Worm (Caenorhabditis elegans) whole organism, L3 larva: Measurements from ENCODE around the gene zip-3.

Source experiments
- ama-1 ChIP-seq: fragments of 150-350 bp; optimal IDR thresholded peaks from 2 replicates; lab custom pipeline; 2018
- ceh-28 ChIP-seq: fragments of 150-350 bp; optimal IDR thresholded peaks from 2 replicates; lab custom pipeline; 2014; ENCODE audit warnings: missing biosample characterization, missing genetic modification reagents, missing genetic modification characterization
- daf-12 ChIP-seq: fragments of 150-350 bp; optimal IDR thresholded peaks from 2 replicates; lab custom pipeline; 2014; ENCODE audit warnings: missing biosample characterization, missing genetic modification reagents, missing genetic modification characterization
- egl-5 ChIP-seq: fragments of 150-350 bp; optimal IDR thresholded peaks from 2 replicates; lab custom pipeline; 2017; ENCODE audit warnings: missing biosample characterization, missing genetic modification reagents, missing genetic modification characterization, inconsistent platforms
- elt-1 ChIP-seq: fragments of 150-350 bp; optimal IDR thresholded peaks from 2 replicates; lab custom pipeline; 2014; ENCODE audit warnings: missing biosample characterization, missing genetic modification characterization
- elt-2 ChIP-seq: sonication (generic microtip); optimal IDR thresholded peaks from 2 replicates; lab custom pipeline; 2016; ENCODE audit warnings: missing genetic modification reagents, mild to moderate bottlenecking, missing genetic modification characterization, missing compliant biosample characterization
- elt-3 ChIP-seq, 3 experiments: fragments of 150-350 bp in 1 of 3; sonication (generic microtip) in 2 of 3; optimal IDR thresholded peaks; 2 replicates in 2 of 3; 4 replicates in 1 of 3; lab custom pipeline; 2014 to 2017; ENCODE audit warnings: missing biosample characterization in 3 of 3, missing genetic modification characterization in 3 of 3
- eor-1 ChIP-seq, 2 experiments: fragments of 150-350 bp; optimal IDR thresholded peaks; 2 replicates each; lab custom pipeline; 2014 to 2018; ENCODE audit warnings: missing biosample characterization in 2 of 2, missing genetic modification characterization in 2 of 2
- fkh-10 ChIP-seq: sonication (generic microtip); optimal IDR thresholded peaks from 2 replicates; lab custom pipeline; 2017; ENCODE audit warnings: missing biosample characterization, missing genetic modification reagents, missing genetic modification characterization
- fkh-2 ChIP-seq: fragments of 150-350 bp; optimal IDR thresholded peaks from 2 replicates; lab custom pipeline; 2014; ENCODE audit warnings: missing biosample characterization, missing genetic modification reagents, missing genetic modification characterization
- fos-1 ChIP-seq: fragments of 150-350 bp; optimal IDR thresholded peaks from 2 replicates; lab custom pipeline; 2014; ENCODE audit warnings: missing biosample characterization, missing genetic modification characterization
- jun-1 ChIP-seq: fragments of 150-350 bp; optimal IDR thresholded peaks from 2 replicates; lab custom pipeline; 2014; ENCODE audit warnings: missing biosample characterization, missing genetic modification reagents, missing genetic modification characterization
- lin-15B ChIP-seq: fragments of 150-350 bp; optimal IDR thresholded peaks from 2 replicates; lab custom pipeline; 2014; ENCODE audit warnings: missing biosample characterization, missing genetic modification characterization
- lin-39 ChIP-seq: fragments of 150-350 bp; optimal IDR thresholded peaks from 2 replicates; lab custom pipeline; 2018; ENCODE audit warnings: missing biosample characterization, missing genetic modification reagents, missing genetic modification characterization
- lsy-12 ChIP-seq: sonication (generic microtip); optimal IDR thresholded peaks from 2 replicates; lab custom pipeline; 2016; ENCODE audit warnings: mild to moderate bottlenecking, missing genetic modification characterization, missing compliant biosample characterization
- mml-1 ChIP-seq: fragments of 150-350 bp; sonication (generic microtip); optimal IDR thresholded peaks from 3 replicates; lab custom pipeline; 2014; ENCODE audit warnings: missing biosample characterization, missing genetic modification characterization
- nfya-1 ChIP-seq: sonication (generic microtip); optimal IDR thresholded peaks from 2 replicates; lab custom pipeline; 2017; ENCODE audit warnings: missing genetic modification characterization, mild to moderate bottlenecking, missing compliant biosample characterization, antibody characterized with exemption, moderate library complexity; ENCODE audit not compliant: insufficient read depth
- nhr-11 ChIP-seq: fragments of 150-350 bp; optimal IDR thresholded peaks from 2 replicates; lab custom pipeline; 2014; ENCODE audit warnings: missing biosample characterization, missing genetic modification characterization
- nhr-12 ChIP-seq: fragments of 150-350 bp; optimal IDR thresholded peaks from 2 replicates; lab custom pipeline; 2014; ENCODE audit warnings: missing biosample characterization, missing genetic modification characterization
- nhr-23 ChIP-seq: fragments of 150-350 bp; optimal IDR thresholded peaks from 2 replicates; lab custom pipeline; 2014; ENCODE audit warnings: missing biosample characterization, missing genetic modification reagents, missing genetic modification characterization
- nhr-237 ChIP-seq: fragments of 150-350 bp; optimal IDR thresholded peaks from 2 replicates; lab custom pipeline; 2014; ENCODE audit warnings: missing biosample characterization, missing genetic modification characterization
- nhr-25 ChIP-seq: sonication (generic microtip); optimal IDR thresholded peaks from 2 replicates; lab custom pipeline; 2017; ENCODE audit warnings: missing biosample characterization, missing genetic modification characterization
- nhr-28 ChIP-seq: fragments of 150-350 bp; optimal IDR thresholded peaks from 2 replicates; lab custom pipeline; 2014; ENCODE audit warnings: missing biosample characterization, missing genetic modification characterization
- nhr-67 ChIP-seq: fragments of 150-350 bp; optimal IDR thresholded peaks from 2 replicates; lab custom pipeline; 2014; ENCODE audit warnings: missing biosample characterization, missing genetic modification characterization
- nhr-76 ChIP-seq: fragments of 150-350 bp; sonication (generic microtip); optimal IDR thresholded peaks from 5 replicates; lab custom pipeline; 2014; ENCODE audit warnings: missing biosample characterization, missing genetic modification characterization
- nhr-77 ChIP-seq: fragments of 150-350 bp; optimal IDR thresholded peaks from 2 replicates; lab custom pipeline; 2014; ENCODE audit warnings: missing biosample characterization, missing genetic modification characterization
- pha-4 ChIP-seq: fragments of 150-350 bp; optimal IDR thresholded peaks from 2 replicates; lab custom pipeline; 2014; ENCODE audit warnings: missing biosample characterization, missing genetic modification reagents, missing genetic modification characterization
- pqm-1 ChIP-seq: fragments of 150-350 bp; optimal IDR thresholded peaks from 2 replicates; lab custom pipeline; 2017; ENCODE audit warnings: missing biosample characterization, missing genetic modification characterization, inconsistent platforms
- skn-1 ChIP-seq: fragments of 150-350 bp; optimal IDR thresholded peaks from 2 replicates; lab custom pipeline; 2014; ENCODE audit warnings: missing biosample characterization, missing genetic modification characterization
- snpc-4 ChIP-seq: fragments of 150-350 bp; optimal IDR thresholded peaks from 2 replicates; lab custom pipeline; 2014; ENCODE audit warnings: missing biosample characterization, missing genetic modification characterization
- tbx-2 ChIP-seq: sonication (generic microtip); optimal IDR thresholded peaks from 2 replicates; lab custom pipeline; 2016; ENCODE audit warnings: mild to moderate bottlenecking, missing genetic modification characterization, missing compliant biosample characterization
- unc-62 ChIP-seq: fragments of 150-350 bp; sonication (generic microtip); optimal IDR thresholded peaks from 4 replicates; lab custom pipeline; 2014; ENCODE audit warnings: missing biosample characterization, missing genetic modification reagents, missing genetic modification characterization
- zag-1 ChIP-seq: fragments of 150-350 bp; optimal IDR thresholded peaks from 2 replicates; lab custom pipeline; 2014; ENCODE audit warnings: missing biosample characterization, missing genetic modification characterization
- ztf-11 ChIP-seq: fragments of 150-350 bp; optimal IDR thresholded peaks from 2 replicates; lab custom pipeline; 2014; ENCODE audit warnings: missing biosample characterization, missing genetic modification characterization

zip-3 gene

DNA sequence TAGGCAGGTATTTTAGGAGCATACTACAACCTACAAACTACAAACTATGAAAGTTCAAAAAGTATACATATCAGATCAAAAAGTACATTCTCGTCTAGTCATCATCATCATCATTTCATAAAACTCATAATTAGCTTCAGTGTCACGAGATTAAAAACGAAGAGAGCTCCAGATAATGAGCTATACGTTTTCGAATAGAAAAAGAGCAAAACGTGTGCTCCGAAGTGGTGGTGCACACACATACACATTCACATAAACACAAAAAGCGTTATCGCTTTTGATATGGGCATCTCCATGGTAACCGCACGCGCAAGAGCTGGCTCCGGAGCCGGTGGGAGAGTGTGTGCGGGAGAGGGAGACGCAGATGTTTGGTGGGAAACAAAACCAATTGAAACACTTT, 7.1 kb upstream of the zip-3 start:
- no peak for TF ChIP-seq nhr-76 (tag; lab: Kevin White, UChicago)
- TF ChIP-seq mml-1, result no peak
- TF ChIP-seq nhr-25, result no peak
- no peak for TF ChIP-seq nhr-77
- TF ChIP-seq unc-62 (GFP tag; lab: Kevin White, UChicago), result no peak
- no peak for TF ChIP-seq nhr-67 (tag; lab: Kevin White, UChicago)
- no peak for TF ChIP-seq nhr-237 (tag; lab: Kevin White, UChicago)
- no peak for TF ChIP-seq nfya-1

ce11 chrII:13962319-13962718, 5.1 kb upstream of the zip-3 start, which contains the start of gene rpi-1:
Gene rpi-1 (minus strand): TSS chrII:13962419.
- TF ChIP-seq eor-1 (tag; optimal IDR thresholded peaks at IDR 0.05; lab: Kevin White, UChicago) (no peak), nhr-76 (tag; lab: Kevin White, UChicago) (no peak), nhr-67 (tag; lab: Kevin White, UChicago) (no peak), skn-1 (tag; lab: Kevin White, UChicago) (no peak)
- TF ChIP-seq, all 47 proteins: peak for 0

- TF ChIP-seq nhr-12 (tag; lab: Kevin White, UChicago) (no peak), fkh-10 (GFP tag; lab: Kevin White, UChicago) (no peak), nhr-23 (no peak), snpc-4 (tag; lab: Kevin White, UChicago) (no peak)
- TF ChIP-seq, all 47 proteins: peak for 0
These were observed 4.3 kb upstream of the zip-3 start for ce11 chrII:13961567-13961966.

- TF ChIP-seq mml-1 (no peak), snpc-4 (tag; lab: Kevin White, UChicago) (no peak), pqm-1 (peak; percentile 1), ceh-28 (tag; lab: Kevin White, UChicago) (peak; percentile 5), elt-2 (tag; lab: Kevin White, UChicago) (peak; percentile 62), fkh-2 (tag; lab: Kevin White, UChicago) (no peak)
These were observed 1.1 kb upstream of the zip-3 start for ce11 chrII:13958359-13958758.

ce11 chrII:13956529-13956928, 728 bp downstream of the zip-3 start:
- TF ChIP-seq lin-15B (tag; lab: Kevin White, UChicago), result no peak
- peak; percentile 59 for TF ChIP-seq nfya-1
- no peak for TF ChIP-seq tbx-2 (tag; lab: Kevin White, UChicago)
- TF ChIP-seq elt-2 (tag; lab: Kevin White, UChicago), result peak; percentile 96
- TF ChIP-seq jun-1 (tag; lab: Kevin White, UChicago), result peak; percentile 13
- no peak for TF ChIP-seq ztf-11 (tag; lab: Kevin White, UChicago)
- peak; percentile 33 for TF ChIP-seq pha-4
- peak; percentile 92 for TF ChIP-seq pqm-1

ce11 chrII:13954979-13955378, 2.3 kb downstream of the zip-3 start:
- peak; percentile 2 for TF ChIP-seq nhr-25
- TF ChIP-seq ama-1 (lab: Kevin White, UChicago), result no peak
- TF ChIP-seq elt-2 (tag; lab: Kevin White, UChicago), result peak; percentile 38
- TF ChIP-seq elt-1 (tag; lab: Kevin White, UChicago), result peak; percentile 45

DNA sequence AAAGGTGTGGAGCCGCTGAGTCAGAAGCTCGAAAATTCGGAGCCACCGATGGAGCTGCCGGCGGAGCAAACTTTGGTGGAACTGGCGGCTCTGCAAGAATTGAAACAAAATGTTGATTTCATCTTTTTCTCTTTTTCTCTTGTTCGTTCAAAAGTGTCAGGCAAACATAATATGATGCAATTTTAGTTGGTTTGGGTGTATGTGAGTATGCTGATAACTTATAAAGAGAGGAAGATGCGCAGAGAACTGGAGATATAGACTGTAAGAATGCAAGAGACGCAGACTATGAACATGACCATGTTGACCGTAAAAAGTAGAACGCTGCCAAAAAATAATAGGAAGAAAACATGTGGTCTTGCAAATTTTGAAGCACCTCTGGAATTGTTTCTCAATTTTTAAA, 3.2 kb downstream of the zip-3 start:
- TF ChIP-seq jun-1 (tag; lab: Kevin White, UChicago) (peak; percentile 12), nhr-11 (no peak), mml-1 (no peak), nhr-12 (tag; lab: Kevin White, UChicago) (no peak), pqm-1 (peak; percentile 78), snpc-4 (tag; lab: Kevin White, UChicago) (peak; percentile 62), pha-4 (peak; percentile 75), elt-3 (tag; optimal IDR thresholded peaks at IDR 0.05; lab: Kevin White, UChicago) (no peak), elt-2 (tag; lab: Kevin White, UChicago) (peak; percentile 91)

- TF ChIP-seq ztf-11 (tag; lab: Kevin White, UChicago), result no peak
- TF ChIP-seq fkh-2 (tag; lab: Kevin White, UChicago), result no peak
- no peak for TF ChIP-seq nhr-28 (tag; lab: Kevin White, UChicago)
- no peak for TF ChIP-seq nhr-237 (tag; lab: Kevin White, UChicago)
- no peak for TF ChIP-seq lsy-12 (tag; lab: Kevin White, UChicago)
- no peak for TF ChIP-seq mml-1
- TF ChIP-seq jun-1 (tag; lab: Kevin White, UChicago), result no peak
- no peak for TF ChIP-seq nhr-12 (tag; lab: Kevin White, UChicago)
- no peak for TF ChIP-seq lin-39 (tag; lab: Kevin White, UChicago)
- TF ChIP-seq nhr-76 (tag; lab: Kevin White, UChicago), result no peak
- TF ChIP-seq daf-12 (tag; lab: Kevin White, UChicago), result no peak
- TF ChIP-seq lin-15B (tag; lab: Kevin White, UChicago), result no peak
- no peak for TF ChIP-seq egl-5 (tag; lab: Kevin White, UChicago)
- TF ChIP-seq skn-1 (tag; lab: Kevin White, UChicago), result no peak
- TF ChIP-seq pha-4, result no peak
- TF ChIP-seq nhr-11, result no peak
- no peak for TF ChIP-seq nhr-77
- TF ChIP-seq fos-1 (tag; lab: Kevin White, UChicago), result no peak
- TF ChIP-seq zag-1 (tag; lab: Kevin White, UChicago), result no peak
- TF ChIP-seq, all 47 proteins: peak for 0
These were observed 5.3 kb downstream of the zip-3 start for ce11 chrII:13951986-13952385.
